Fruit fly (Drosophila melanogaster): ENCODE data around the gene GstD7.

- TF ChIP-seq CG7368 (GFP tag; optimal IDR thresholded peaks at IDR 0.05) (no peak), CG4318 (GFP tag; optimal IDR thresholded peaks at IDR 0.05) (no peak), dsx (GFP tag; optimal IDR thresholded peaks at IDR 0.05; ENCODE audit: poor library complexity, severe bottlenecking) (no peak), Hr38 (GFP tag; optimal IDR thresholded peaks at IDR 0.05) (no peak), OdsH (GFP tag; optimal IDR thresholded peaks at IDR 0.05) (no peak), CG11294 (GFP tag; IDR thresholded peaks at IDR 0.05) (no peak), Sox102F (GFP tag; optimal IDR thresholded peaks at IDR 0.05) (no peak)
Measured at dm6 chr3R:12347659-12348058, 30.6 kb upstream of the GstD7 start.
